Worm (Caenorhabditis elegans) whole organism, young adult: ENCODE results near the gene dhs-8.

Source experiments
- F10E7.11 ChIP-seq: sonication (generic microtip); optimal IDR thresholded peaks from 2 replicates; lab custom pipeline; 2017; ENCODE audit warnings: mild to moderate bottlenecking, missing genetic modification characterization, moderate library complexity, missing compliant biosample characterization
- F33H1.4 ChIP-seq: fragments of 200-800 bp; sonication (Bioruptor generic); IDR thresholded peaks from 2 replicates; pipeline ENCODE4 v1.3.6; 2022; ENCODE audit warnings: missing genetic modification reagents, missing genetic modification characterization, missing compliant biosample characterization
- cebp-1 ChIP-seq, 2 experiments: fragments of 200-800 bp in 1 of 2; sonication (Bioruptor generic) in 1 of 2; sonication (generic microtip) in 1 of 2; IDR thresholded peaks in 1 of 2; optimal IDR thresholded peaks in 1 of 2; 2 replicates each; pipeline versions ENCODE4 v1.3.6 to Lab custom; 2017 to 2022; ENCODE audit warnings: missing compliant biosample characterization in 2 of 2, missing genetic modification characterization in 2 of 2, mild to moderate bottlenecking in 1 of 2, missing genetic modification reagents in 1 of 2, moderate library complexity in 1 of 2
- dpff-1 ChIP-seq: sonication (generic microtip); optimal IDR thresholded peaks from 2 replicates; lab custom pipeline; 2017; ENCODE audit warnings: mild to moderate bottlenecking, missing genetic modification characterization, missing compliant biosample characterization
- hsf-1 ChIP-seq: fragments of 200-800 bp; sonication (Bioruptor generic); IDR thresholded peaks from 2 replicates; pipeline ENCODE4 v1.3.6; 2022; ENCODE audit warnings: missing genetic modification reagents, missing genetic modification characterization, missing compliant biosample characterization
- lsl-1 ChIP-seq: fragments of 200-800 bp; sonication (Bioruptor generic); optimal IDR thresholded peaks from 2 replicates; lab custom pipeline; 2018; ENCODE audit warnings: mild to moderate bottlenecking, missing genetic modification characterization, moderate library complexity, missing compliant biosample characterization
- madf-3 ChIP-seq: fragments of 200-800 bp; sonication (Bioruptor generic); IDR thresholded peaks from 2 replicates; pipeline ENCODE4 v1.3.6; 2022; ENCODE audit warnings: missing genetic modification reagents, missing genetic modification characterization, missing compliant biosample characterization
- nhr-179 ChIP-seq: sonication (generic microtip); optimal IDR thresholded peaks from 2 replicates; lab custom pipeline; 2016; ENCODE audit warnings: mild to moderate bottlenecking, missing genetic modification characterization, missing compliant biosample characterization
- nhr-27 ChIP-seq: fragments of 200-800 bp; sonication (Bioruptor generic); optimal IDR thresholded peaks from 2 replicates; lab custom pipeline; 2018; ENCODE audit warnings: mild to moderate bottlenecking, missing genetic modification characterization, moderate library complexity, missing compliant biosample characterization
- snpc-1.3 ChIP-seq: sonication (generic microtip); optimal IDR thresholded peaks from 2 replicates; lab custom pipeline; 2017; ENCODE audit warnings: missing genetic modification characterization, mild to moderate bottlenecking, missing compliant biosample characterization, antibody characterized with exemption, moderate library complexity, missing genotype, missing genetic modification reagents; ENCODE audit not compliant: insufficient read depth
- tlf-1 ChIP-seq: fragments of 200-800 bp; sonication (Bioruptor generic); optimal IDR thresholded peaks from 2 replicates; lab custom pipeline; 2018; ENCODE audit warnings: mild to moderate bottlenecking, missing genetic modification characterization, missing compliant biosample characterization
- unc-62 ChIP-seq: fragments of 150-350 bp; optimal IDR thresholded peaks from 2 replicates; lab custom pipeline; 2014; ENCODE audit warnings: missing biosample characterization, missing genetic modification reagents, missing genetic modification characterization
- ztf-3 ChIP-seq: fragments of 200-800 bp; sonication (Bioruptor generic); optimal IDR thresholded peaks from 2 replicates; lab custom pipeline; 2018; ENCODE audit warnings: mild to moderate bottlenecking, missing genetic modification characterization, missing compliant biosample characterization

- no peak for TF ChIP-seq madf-3
- TF ChIP-seq nhr-179 = no peak
- TF ChIP-seq unc-62 (GFP tag; lab: Kevin White, UChicago) = no peak
- TF ChIP-seq F33H1.4 = peak; percentile 42; the same call in 1 of the 2 replicates
- no peak for TF ChIP-seq cebp-1 (GFP tag; IDR thresholded peaks at IDR 0.05; lab: Robert Waterston, UW)
- peak; percentile 49 for TF ChIP-seq cebp-1 (tag; optimal IDR thresholded peaks at IDR 0.05; lab: Kevin White, UChicago)
- TF ChIP-seq nhr-27 (tag; lab: Kevin White, UChicago) = no peak
- TF ChIP-seq dpff-1 = no peak
- TF ChIP-seq tlf-1 (GFP tag; lab: Kevin White, UChicago) = no peak
- TF ChIP-seq ztf-3 (GFP tag; lab: Kevin White, UChicago) = no peak
- peak; percentile 88 for TF ChIP-seq lsl-1 (GFP tag; lab: Kevin White, UChicago)
- TF ChIP-seq snpc-1.3 (tag; lab: Kevin White, UChicago) = peak; percentile 36
- no peak for TF ChIP-seq hsf-1 (GFP tag; lab: Robert Waterston, UW)
- TF ChIP-seq F10E7.11 (tag; lab: Kevin White, UChicago) = no peak
These were observed 30.5 kb downstream of the dhs-8 start, which contains the start of the genes F57C2.5 and spat-1 for ce11 chrII:14528233-14528802.
